Fruit fly (Drosophila melanogaster): ENCODE data around the gene CG15169.

CG15169 gene

dm6 chr2L:19023972-19024743 lies 33.3 kb downstream of the CG15169 start (continued):
- TF ChIP-seq kay (GFP tag; optimal IDR thresholded peaks at IDR 0.05) (peak; percentile 23), Ssrp (tag; optimal IDR thresholded peaks at IDR 0.05) (peak; percentile 76), sna (GFP tag; IDR thresholded peaks at IDR 0.05; ENCODE audit: partially characterized antibody) (no peak), CG12236 (GFP tag; optimal IDR thresholded peaks at IDR 0.05) (no peak), CG17802 (tag; optimal IDR thresholded peaks at IDR 0.05) (peak; percentile 14), Chrac-16 (GFP tag; optimal IDR thresholded peaks at IDR 0.05) (peak; percentile 22), oc (tag; optimal IDR thresholded peaks at IDR 0.05) (peak; percentile 31), E2f2 (GFP tag; IDR thresholded peaks at IDR 0.05) (peak; percentile 25; the same call in 1 of the 2 replicates), Abd-B (GFP tag; optimal IDR thresholded peaks at IDR 0.05) (peak; percentile 36), Hr78 (GFP tag; optimal IDR thresholded peaks at IDR 0.05) (peak in 1 of 2 experiments; percentile 21), CG18011 (GFP tag; optimal IDR thresholded peaks at IDR 0.05) (peak; percentile 19), ase (GFP tag; IDR thresholded peaks at IDR 0.05) (no peak), CG16815 (GFP tag; optimal IDR thresholded peaks at IDR 0.05) (peak; percentile 25), al (GFP tag; IDR thresholded peaks at IDR 0.05) (peak; percentile 23; the same call in 1 of the 2 replicates), unc-4 (GFP tag; IDR thresholded peaks at IDR 0.05; ENCODE audit: partially characterized antibody) (0 out of 2 replicates have a peak, but pooled peaks have one; percentile 29), CG17829 (tag; optimal IDR thresholded peaks at IDR 0.05) (peak; percentile 56), crp (GFP tag; optimal IDR thresholded peaks at IDR 0.05) (peak in 1 of 2 experiments; percentile 15), HLH54F (GFP tag; optimal IDR thresholded peaks at IDR 0.05) (no peak), HmgZ (tag; optimal IDR thresholded peaks at IDR 0.05) (peak; percentile 65), Hr3 (GFP tag; optimal IDR thresholded peaks at IDR 0.05) (peak; percentile 45), Rfx (GFP tag; IDR thresholded peaks at IDR 0.05) (peak; percentile 34; the same call in 1 of the 2 replicates), D19A (tag; optimal IDR thresholded peaks at IDR 0.05) (peak; percentile 83), scrt (GFP tag; optimal IDR thresholded peaks at IDR 0.05) (peak; percentile 70), CG30403 (GFP tag; optimal IDR thresholded peaks at IDR 0.05) (peak; percentile 80), pzg (GFP tag; optimal IDR thresholded peaks at IDR 0.05) (no peak), salm (tag; optimal IDR thresholded peaks at IDR 0.05) (no peak), CG11695 (GFP tag; IDR thresholded peaks at IDR 0.05) (peak; percentile 66), sisA (GFP tag; IDR thresholded peaks at IDR 0.05) (peak; percentile 62), sug (tag; optimal IDR thresholded peaks at IDR 0.05) (peak; percentile 67), CG4707 (GFP tag; optimal IDR thresholded peaks at IDR 0.05) (peak; percentile 8), CG15269 (tag; optimal IDR thresholded peaks at IDR 0.05) (peak; percentile 84), CG2712 (tag; optimal IDR thresholded peaks at IDR 0.05) (peak; percentile 78), CG6654 (GFP tag; optimal IDR thresholded peaks at IDR 0.05) (peak; percentile 23), Aef1 (GFP tag; IDR thresholded peaks at IDR 0.05) (peak; percentile 44; the same call in 2 of the 3 replicates), CG4820 (GFP tag; optimal IDR thresholded peaks at IDR 0.05) (peak; percentile 32), nerfin-1 (tag; optimal IDR thresholded peaks at IDR 0.05) (peak; percentile 63), ara (GFP tag; IDR thresholded peaks at IDR 0.05) (0 out of 2 replicates have a peak, but pooled peaks have one; percentile 14), CG6813 (GFP tag; optimal IDR thresholded peaks at IDR 0.05) (peak; percentile 46)

- TF ChIP-seq CG11456 (GFP tag; IDR thresholded peaks at IDR 0.05) (peak; percentile 39; the same call in 1 of the 3 replicates), crol (GFP tag; IDR thresholded peaks at IDR 0.05) (peak; percentile 86), Eip74EF (GFP tag; optimal IDR thresholded peaks at IDR 0.05) (peak in 1 of 2 experiments; percentile 1), prd (optimal IDR thresholded peaks at IDR 0.05) (no peak), prd (GFP tag; IDR thresholded peaks at IDR 0.05) (0 out of 3 replicates have a peak, but pooled peaks have one; percentile 1), CG7556 (GFP tag; optimal IDR thresholded peaks at IDR 0.05) (peak; percentile 60), CG11695 (GFP tag; IDR thresholded peaks at IDR 0.05) (0 out of 3 replicates have a peak, but pooled peaks have one; percentile 1), lov (optimal IDR thresholded peaks at IDR 0.05) (no peak), lov (GFP tag; IDR thresholded peaks at IDR 0.05) (no peak), CG17361 (GFP tag; IDR thresholded peaks at IDR 0.05) (peak; percentile 24; the same call in 1 of the 3 replicates), dysf (GFP tag; IDR thresholded peaks at IDR 0.05) (peak; percentile 2; the same call in 1 of the 3 replicates), Hey (tag; optimal IDR thresholded peaks at IDR 0.05) (peak; percentile 41), D19A (tag; optimal IDR thresholded peaks at IDR 0.05) (peak; percentile 6), CG10543 (GFP tag; optimal IDR thresholded peaks at IDR 0.05) (peak; percentile 60)
These were observed 33.9 kb downstream of the CG15169 start for dm6 chr2L:19024744-19025059.

Data from whole organism, embryonic.